Fruit fly (Drosophila melanogaster) whole organism, adult: Measurements from ENCODE around the gene Osi12.

Experiments used
- CG14711 ChIP-seq: fragments of 200-800 bp; sonication (Bioruptor generic); optimal IDR thresholded peaks from 2 replicates; lab custom pipeline; 2018; ENCODE audit warnings: missing biosample characterization, mild to moderate bottlenecking, missing genetic modification characterization, moderate library complexity
- Crg-1 ChIP-seq: fragments of 200-800 bp; sonication (Bioruptor generic); optimal IDR thresholded peaks from 2 replicates; lab custom pipeline; 2016; ENCODE audit warnings: missing biosample characterization, missing genetic modification characterization
- Mnt ChIP-seq: fragments of 200-800 bp; sonication (Bioruptor generic); optimal IDR thresholded peaks from 2 replicates; lab custom pipeline; 2016; ENCODE audit warnings: missing biosample characterization, mild to moderate bottlenecking, missing genetic modification characterization
- bab1 ChIP-seq: fragments of 200-800 bp; sonication (Bioruptor generic); optimal IDR thresholded peaks from 3 replicates; lab custom pipeline; 2019; ENCODE audit warnings: missing biosample characterization, mild to moderate bottlenecking, missing genetic modification characterization, moderate library complexity
- kay ChIP-seq: fragments of 200-800 bp; sonication (Bioruptor generic); peaks from one replicate; lab custom pipeline; 2016; ENCODE audit warnings: missing biosample characterization, missing genetic modification characterization, borderline replicate concordance
- tj ChIP-seq: fragments of 200-800 bp; sonication (Bioruptor generic); optimal IDR thresholded peaks from 3 replicates; lab custom pipeline; 2017; ENCODE audit warnings: missing biosample characterization, mild to moderate bottlenecking, missing genetic modification characterization, moderate library complexity
- toe ChIP-seq: fragments of 200-800 bp; sonication (Bioruptor generic); optimal IDR thresholded peaks from 2 replicates; lab custom pipeline; 2016; ENCODE audit warnings: missing biosample characterization, missing genetic modification characterization

- no peak for TF ChIP-seq Mnt (GFP tag; lab: Kevin White, UChicago)
- no peak for TF ChIP-seq bab1 (GFP tag; lab: Kevin White, UChicago)
- TF ChIP-seq Crg-1: no peak
- no peak for TF ChIP-seq toe (GFP tag; lab: Kevin White, UChicago)
- TF ChIP-seq kay (GFP tag; lab: Kevin White, UChicago): no peak
- no peak for TF ChIP-seq tj
- TF ChIP-seq CG14711: no peak
Observed at dm6 chr3R:6309676-6310075, 31.3 kb downstream of the Osi12 start, which contains the start of gene CG31560.
